Fruit fly (Drosophila melanogaster) whole organism, embryonic: Measurements from ENCODE around the gene CG31454.

ENCODE experiments used
- ATbp ChIP-seq: fragments of 200-800 bp; sonication (Bioruptor generic); optimal IDR thresholded peaks from 2 replicates; lab custom pipeline; 2017; ENCODE audit warnings: missing biosample characterization, mild to moderate bottlenecking, missing genetic modification characterization, missing genetic modification reagents
- Aef1 ChIP-seq: fragments of 200-800 bp; sonication (Bioruptor generic); IDR thresholded peaks from 3 replicates; pipeline ENCODE4 v1.3.6; 2022; ENCODE audit warnings: missing biosample characterization, missing genetic modification characterization
- Bgb ChIP-seq: fragments of 200-800 bp; sonication (Bioruptor generic); IDR thresholded peaks from 2 replicates; pipeline ENCODE4 v1.3.6; 2022; ENCODE audit warnings: missing biosample characterization, missing genetic modification characterization; ENCODE audit not compliant: partially characterized antibody
- Blimp-1 ChIP-seq: fragments of 200-800 bp; sonication (Bioruptor generic); optimal IDR thresholded peaks from 3 replicates; lab custom pipeline; 2018; ENCODE audit warnings: missing biosample characterization, missing genetic modification characterization, mild to moderate bottlenecking, moderate library complexity, missing genetic modification reagents
- BtbVII ChIP-seq: fragments of 200-800 bp; sonication (Bioruptor generic); optimal IDR thresholded peaks from 3 replicates; lab custom pipeline; 2017; ENCODE audit warnings: missing biosample characterization, mild to moderate bottlenecking, missing genetic modification characterization
- CG10321 ChIP-seq: fragments of 200-800 bp; sonication (Bioruptor generic); IDR thresholded peaks from 2 replicates; pipeline ENCODE4 v1.3.6; 2022; ENCODE audit warnings: missing biosample characterization, missing genetic modification characterization
- CG10543 ChIP-seq: fragments of 200-800 bp; sonication (Bioruptor generic); optimal IDR thresholded peaks from 3 replicates; lab custom pipeline; 2017; ENCODE audit warnings: missing biosample characterization, mild to moderate bottlenecking, missing genetic modification characterization, moderate library complexity
- CG11695 ChIP-seq: fragments of 200-800 bp; sonication (Bioruptor generic); IDR thresholded peaks from 3 replicates; pipeline ENCODE4 v1.3.6; 2022; ENCODE audit warnings: missing biosample characterization, missing genetic modification characterization
- CG13287 ChIP-seq: fragments of 200-800 bp; sonication (Bioruptor generic); IDR thresholded peaks from 2 replicates; pipeline ENCODE4 v1.3.6; 2022; ENCODE audit warnings: missing biosample characterization, missing genetic modification characterization; ENCODE audit not compliant: partially characterized antibody
- CG13296 ChIP-seq: fragments of 200-800 bp; sonication (Bioruptor generic); optimal IDR thresholded peaks from 3 replicates; lab custom pipeline; 2018; ENCODE audit warnings: missing biosample characterization, mild to moderate bottlenecking, missing genetic modification characterization
- CG16779 ChIP-seq: fragments of 200-800 bp; sonication (Bioruptor generic); IDR thresholded peaks from 2 replicates; pipeline ENCODE4 v1.3.6; 2022; ENCODE audit warnings: missing biosample characterization, missing genetic modification characterization
- CG6683 ChIP-seq: fragments of 200-800 bp; sonication (Bioruptor generic); optimal IDR thresholded peaks from 2 replicates; lab custom pipeline; 2017; ENCODE audit warnings: missing biosample characterization, mild to moderate bottlenecking, missing genetic modification characterization, missing genetic modification reagents
- CG6689 ChIP-seq: fragments of 200-800 bp; sonication (Bioruptor generic); IDR thresholded peaks from 2 replicates; pipeline ENCODE4 v1.3.6; 2022; ENCODE audit warnings: missing biosample characterization, missing genetic modification characterization
- CG7786 ChIP-seq: fragments of 200-800 bp; sonication (Bioruptor generic); optimal IDR thresholded peaks from 2 replicates; lab custom pipeline; 2016; ENCODE audit warnings: missing biosample characterization, missing genetic modification characterization
- Chrac-16 ChIP-seq: fragments of 200-800 bp; sonication (Bioruptor generic); optimal IDR thresholded peaks from 3 replicates; lab custom pipeline; 2016; ENCODE audit warnings: missing biosample characterization, missing genetic modification characterization
- D19B ChIP-seq: fragments of 200-800 bp; sonication (Bioruptor generic); optimal IDR thresholded peaks from 2 replicates; lab custom pipeline; 2017; ENCODE audit warnings: missing biosample characterization, mild to moderate bottlenecking, missing genetic modification characterization
- Dek ChIP-seq: fragments of 200-800 bp; sonication (Bioruptor generic); optimal IDR thresholded peaks from 3 replicates; lab custom pipeline; 2019; ENCODE audit warnings: missing biosample characterization, mild to moderate bottlenecking, missing genetic modification characterization, moderate library complexity
- Dll ChIP-seq: fragments of 200-800 bp; sonication (Bioruptor generic); IDR thresholded peaks from 4 replicates; pipeline ENCODE4 v1.3.6; 2022; ENCODE audit warnings: missing biosample characterization, missing genetic modification characterization; ENCODE audit not compliant: partially characterized antibody
- E2f2 ChIP-seq: fragments of 200-800 bp; sonication (Bioruptor generic); IDR thresholded peaks from 2 replicates; pipeline ENCODE4 v1.3.6; 2022; ENCODE audit warnings: missing biosample characterization, missing genetic modification characterization
- ERR ChIP-seq: fragments of 200-800 bp; sonication (Bioruptor generic); optimal IDR thresholded peaks from 2 replicates; lab custom pipeline; 2016; ENCODE audit warnings: missing biosample characterization, missing genetic modification characterization
- Elba2 ChIP-seq: fragments of 200-800 bp; sonication (Bioruptor generic); optimal IDR thresholded peaks from 3 replicates; lab custom pipeline; 2016; ENCODE audit warnings: missing biosample characterization, missing genetic modification characterization
- Fer2 ChIP-seq: fragments of 200-800 bp; sonication (Bioruptor generic); optimal IDR thresholded peaks from 2 replicates; lab custom pipeline; 2018; ENCODE audit warnings: missing biosample characterization, mild to moderate bottlenecking, missing genetic modification characterization, moderate library complexity
- HLH3B ChIP-seq: fragments of 200-800 bp; sonication (Bioruptor generic); IDR thresholded peaks from 2 replicates; pipeline ENCODE4 v1.3.6; 2022; ENCODE audit warnings: missing biosample characterization, missing genetic modification characterization
- MTF-1 ChIP-seq: fragments of 200-800 bp; sonication (Bioruptor generic); optimal IDR thresholded peaks from 2 replicates; lab custom pipeline; 2018; ENCODE audit warnings: missing biosample characterization, mild to moderate bottlenecking, missing genetic modification characterization, borderline replicate concordance
- Med ChIP-seq: fragments of 200-800 bp; sonication (Bioruptor generic); peaks from one replicate; lab custom pipeline; 2016; ENCODE audit warnings: missing biosample characterization, missing genetic modification characterization, mild to moderate bottlenecking, inconsistent platforms, moderate library complexity
- NC2β ChIP-seq: fragments of 200-800 bp; sonication (Bioruptor generic); optimal IDR thresholded peaks from 2 replicates; lab custom pipeline; 2016; ENCODE audit warnings: missing biosample characterization, missing genetic modification characterization
- ab ChIP-seq: fragments of 200-800 bp; sonication (Bioruptor generic); optimal IDR thresholded peaks from 2 replicates; lab custom pipeline; 2016; ENCODE audit warnings: missing biosample characterization, missing genetic modification characterization
- amos ChIP-seq: fragments of 200-800 bp; sonication (Bioruptor generic); IDR thresholded peaks from 2 replicates; pipeline ENCODE4 v1.3.6; 2022; ENCODE audit warnings: missing biosample characterization, missing genetic modification characterization; ENCODE audit not compliant: partially characterized antibody
- aop ChIP-seq: fragments of 200-800 bp; sonication (Bioruptor generic); IDR thresholded peaks from 2 replicates; pipeline ENCODE4 v1.3.6; 2022; ENCODE audit warnings: missing biosample characterization, missing genetic modification characterization
- btn ChIP-seq: fragments of 200-800 bp; sonication (Bioruptor generic); optimal IDR thresholded peaks from 2 replicates; lab custom pipeline; 2016; ENCODE audit warnings: missing biosample characterization, missing genetic modification characterization
- caup ChIP-seq: fragments of 200-800 bp; sonication (Bioruptor generic); optimal IDR thresholded peaks from 3 replicates; lab custom pipeline; 2017; ENCODE audit warnings: missing biosample characterization, mild to moderate bottlenecking, missing genetic modification characterization, moderate library complexity; ENCODE audit not compliant: severe bottlenecking
- chm ChIP-seq: fragments of 200-800 bp; sonication (Bioruptor generic); IDR thresholded peaks from 2 replicates; pipeline ENCODE4 v1.3.6; 2022; ENCODE audit warnings: missing biosample characterization, missing genetic modification characterization
- crol ChIP-seq: fragments of 200-800 bp; sonication (Bioruptor generic); IDR thresholded peaks from 2 replicates; pipeline ENCODE4 v1.3.6; 2022; ENCODE audit warnings: missing biosample characterization, missing genetic modification characterization
- danr ChIP-seq: fragments of 200-800 bp; sonication (Bioruptor generic); IDR thresholded peaks from 2 replicates; pipeline ENCODE4 v1.3.6; 2022; ENCODE audit warnings: missing biosample characterization, missing genetic modification characterization
- dm ChIP-seq: fragments of 200-800 bp; sonication (Bioruptor generic); optimal IDR thresholded peaks from 3 replicates; lab custom pipeline; 2016; ENCODE audit warnings: missing biosample characterization, missing genetic modification characterization
- dmrt11E ChIP-seq: fragments of 200-800 bp; sonication (Bioruptor generic); optimal IDR thresholded peaks from 3 replicates; lab custom pipeline; 2018; ENCODE audit warnings: missing biosample characterization, mild to moderate bottlenecking, missing genetic modification characterization, moderate library complexity
- en ChIP-seq: fragments of 200-800 bp; sonication (Bioruptor generic); optimal IDR thresholded peaks from 2 replicates; lab custom pipeline; 2016; ENCODE audit warnings: missing biosample characterization, missing genetic modification characterization
- fd64A ChIP-seq: fragments of 200-800 bp; sonication (Bioruptor generic); optimal IDR thresholded peaks from 3 replicates; lab custom pipeline; 2018; ENCODE audit warnings: missing biosample characterization, mild to moderate bottlenecking, missing genetic modification characterization
- fru ChIP-seq: fragments of >200 bp; optimal IDR thresholded peaks from 2 replicates; lab custom pipeline; 2017
- kni ChIP-seq: fragments of 200-800 bp; sonication (Bioruptor generic); optimal IDR thresholded peaks from 3 replicates; lab custom pipeline; 2017; ENCODE audit warnings: mild to moderate bottlenecking, missing biosample characterization, missing genetic modification reagents, missing genetic modification characterization
- luna ChIP-seq: fragments of 200-800 bp; sonication (Bioruptor generic); optimal IDR thresholded peaks from 2 replicates; lab custom pipeline; 2016; ENCODE audit warnings: missing biosample characterization, missing genetic modification characterization
- mld ChIP-seq: fragments of 200-800 bp; sonication (Bioruptor generic); IDR thresholded peaks from 3 replicates; pipeline ENCODE4 v1.3.6; 2022; ENCODE audit warnings: missing biosample characterization, missing genetic modification characterization; ENCODE audit not compliant: partially characterized antibody
- nerfin-1 ChIP-seq: fragments of 200-800 bp; sonication (Bioruptor generic); optimal IDR thresholded peaks from 3 replicates; lab custom pipeline; 2019; ENCODE audit warnings: missing biosample characterization, mild to moderate bottlenecking, missing genetic modification characterization, moderate library complexity
- otp ChIP-seq: fragments of 200-800 bp; sonication (Bioruptor generic); IDR thresholded peaks from 3 replicates; pipeline ENCODE4, ENCODE4 v1.3.6; 2022; ENCODE audit warnings: missing biosample characterization, missing genetic modification characterization
- prd ChIP-seq, 3 experiments: fragments of >200 bp in 2 of 3; fragments of 200-800 bp in 1 of 3; sonication (Bioruptor generic) in 1 of 3; optimal IDR thresholded peaks in 2 of 3; IDR thresholded peaks in 1 of 3; 2 replicates in 2 of 3; 3 replicates in 1 of 3; pipeline versions ENCODE4 v1.3.6 to Lab custom; 2017 to 2022; ENCODE audit warnings: missing biosample characterization in 1 of 3, missing genetic modification characterization in 1 of 3
- sisA ChIP-seq: fragments of 200-800 bp; sonication (Bioruptor generic); IDR thresholded peaks from 2 replicates; pipeline ENCODE4 v1.3.6; 2022; ENCODE audit warnings: missing biosample characterization, missing genetic modification characterization
- slp2 ChIP-seq: fragments of 200-800 bp; sonication (Bioruptor generic); optimal IDR thresholded peaks from 2 replicates; lab custom pipeline; 2016; ENCODE audit warnings: missing biosample characterization, missing genetic modification characterization
- sug ChIP-seq: fragments of 200-800 bp; optimal IDR thresholded peaks from 2 replicates; lab custom pipeline; 2019; ENCODE audit warnings: missing biosample characterization, mild to moderate bottlenecking, missing genetic modification characterization, moderate library complexity
- tap ChIP-seq: fragments of 200-800 bp; optimal IDR thresholded peaks from 3 replicates; lab custom pipeline; 2019; ENCODE audit warnings: missing biosample characterization, mild to moderate bottlenecking, missing genetic modification characterization, moderate library complexity
- zen ChIP-seq: fragments of 200-800 bp; sonication (Bioruptor generic); optimal IDR thresholded peaks from 3 replicates; lab custom pipeline; 2018; ENCODE audit warnings: missing biosample characterization, mild to moderate bottlenecking, missing genetic modification characterization, moderate library complexity
- zfh1 ChIP-seq: fragments of 200-800 bp; sonication (Bioruptor generic); IDR thresholded peaks from 3 replicates; pipeline ENCODE4 v1.3.6; 2022; ENCODE audit warnings: missing biosample characterization, missing genetic modification characterization

The CG31454 gene

dm6 chr3R:8563774-8564173, 42.3 kb downstream of the CG31454 start, which contains the start of gene Cenp-C (continued):
- TF ChIP-seq sug (no peak), amos (GFP tag; lab: Robert Waterston, UW) (no peak), dm (GFP tag; lab: Kevin White, UChicago) (no peak), CG7786 (peak; percentile 20), en (GFP tag; lab: Kevin White, UChicago) (no peak), prd (optimal IDR thresholded peaks at IDR 0.05; lab: Kevin White, UChicago) (no peak), prd (GFP tag; IDR thresholded peaks at IDR 0.05; lab: Robert Waterston, UW) (peak; percentile 47; the same call in 2 of the 3 replicates), Blimp-1 (GFP tag; lab: Kevin White, UChicago) (no peak), danr (GFP tag; lab: Robert Waterston, UW) (no peak), zen (tag; lab: Kevin White, UChicago) (peak; percentile 17), CG10321 (no peak), fd64A (GFP tag; lab: Kevin White, UChicago) (no peak), CG6689 (GFP tag; lab: Robert Waterston, UW) (peak; percentile 33; the same call in 1 of the 2 replicates), slp2 (GFP tag; lab: Kevin White, UChicago) (peak; percentile 7), mld (GFP tag; lab: Robert Waterston, UW) (no peak), tap (tag; lab: Kevin White, UChicago) (no peak), luna (GFP tag; lab: Kevin White, UChicago) (no peak), MTF-1 (GFP tag; lab: Kevin White, UChicago) (no peak), CG16779 (no peak), D19B (GFP tag; lab: Kevin White, UChicago) (no peak), CG6683 (no peak), Chrac-16 (peak; percentile 14), aop (GFP tag; lab: Robert Waterston, UW) (no peak), NC2β (peak; percentile 42), ATbp (no peak), crol (GFP tag; lab: Robert Waterston, UW) (no peak), dmrt11E (tag; lab: Kevin White, UChicago) (no peak), Bgb (no peak), HLH3B (GFP tag; lab: Robert Waterston, UW) (no peak), chm (GFP tag; lab: Robert Waterston, UW) (no peak), zfh1 (0 out of 3 replicates have a peak, but pooled peaks have one; percentile 25), fru (lab: Kevin White, UChicago) (no peak), kni (no peak), otp (GFP tag; lab: Robert Waterston, UW) (no peak), btn (GFP tag; lab: Kevin White, UChicago) (no peak), Dek (no peak), ERR (GFP tag; lab: Kevin White, UChicago) (no peak), CG10543 (GFP tag; lab: Kevin White, UChicago) (no peak), ab (no peak), Med (peak; percentile 87), CG13296 (no peak), Dll (peak; percentile 47; the same call in 1 of the 4 replicates), Fer2 (tag; lab: Kevin White, UChicago) (no peak), CG13287 (GFP tag; lab: Robert Waterston, UW) (peak; percentile 46), E2f2 (GFP tag; lab: Robert Waterston, UW) (peak; percentile 83), Aef1 (GFP tag; lab: Robert Waterston, UW) (no peak; the same call in 2 of the 3 replicates), nerfin-1 (tag; lab: Kevin White, UChicago) (no peak), Elba2 (GFP tag; lab: Kevin White, UChicago) (peak; percentile 72), caup (GFP tag; lab: Kevin White, UChicago) (no peak), sisA (GFP tag; lab: Robert Waterston, UW) (no peak), CG11695 (GFP tag; lab: Robert Waterston, UW) (no peak), BtbVII (GFP tag; lab: Kevin White, UChicago) (no peak)
